Fruit fly (Drosophila melanogaster): ENCODE measurements around the gene CG31522.

The CG31522 gene

dm6 chr3R:4453213-4453956, 9.3 kb downstream of the CG31522 start (continued):
- TF ChIP-seq Nf-YB (GFP tag; optimal IDR thresholded peaks at IDR 0.05) (no peak), Blimp-1 (GFP tag; optimal IDR thresholded peaks at IDR 0.05) (peak; percentile 21), PHDP (tag; optimal IDR thresholded peaks at IDR 0.05) (no peak), Fer2 (tag; optimal IDR thresholded peaks at IDR 0.05) (no peak), sd (tag; optimal IDR thresholded peaks at IDR 0.05) (peak; percentile 52), nom (GFP tag; optimal IDR thresholded peaks at IDR 0.05) (peak; percentile 76), stwl (tag; optimal IDR thresholded peaks at IDR 0.05) (peak; percentile 63), CG17829 (tag; optimal IDR thresholded peaks at IDR 0.05) (no peak), E2f2 (GFP tag; IDR thresholded peaks at IDR 0.05) (0 out of 2 replicates have a peak, but pooled peaks have one; percentile 25), CG7271 (tag; optimal IDR thresholded peaks at IDR 0.05) (no peak), Eip74EF (GFP tag; optimal IDR thresholded peaks at IDR 0.05) (no peak), Lpt (GFP tag; optimal IDR thresholded peaks at IDR 0.05) (peak; percentile 76), disco-r (GFP tag; optimal IDR thresholded peaks at IDR 0.05) (peak; percentile 1), CG8089 (GFP tag; optimal IDR thresholded peaks at IDR 0.05) (no peak), Nf-YC (tag; optimal IDR thresholded peaks at IDR 0.05) (peak; percentile 17), H2.0 (GFP tag; IDR thresholded peaks at IDR 0.05) (no peak), C15 (GFP tag; IDR thresholded peaks at IDR 0.05) (no peak; the same call in 2 of the 3 replicates), hb (GFP tag; IDR thresholded peaks at IDR 0.05; ENCODE audit: partially characterized antibody) (0 out of 3 replicates have a peak, but pooled peaks have one; percentile 11), CG12769 (tag; optimal IDR thresholded peaks at IDR 0.05) (peak; percentile 68), Elba2 (GFP tag; optimal IDR thresholded peaks at IDR 0.05) (no peak), bowl (GFP tag; IDR thresholded peaks at IDR 0.05) (0 out of 2 replicates have a peak, but pooled peaks have one; percentile 46), CG16815 (GFP tag; optimal IDR thresholded peaks at IDR 0.05) (no peak), MESR4 (GFP tag; optimal IDR thresholded peaks at IDR 0.05) (peak; percentile 61), sens (GFP tag) (peak; percentile 74), onecut (GFP tag; IDR thresholded peaks at IDR 0.05) (peak; percentile 34), CG17186 (GFP tag; optimal IDR thresholded peaks at IDR 0.05) (no peak), lov (optimal IDR thresholded peaks at IDR 0.05) (no peak), lov (GFP tag; IDR thresholded peaks at IDR 0.05) (no peak), gfzf (GFP tag; optimal IDR thresholded peaks at IDR 0.05) (peak; percentile 2), Usf (GFP tag; optimal IDR thresholded peaks at IDR 0.05) (no peak), CG16779 (GFP tag; IDR thresholded peaks at IDR 0.05) (no peak), nmo (GFP tag; optimal IDR thresholded peaks at IDR 0.05) (no peak), Myb (GFP tag; optimal IDR thresholded peaks at IDR 0.05) (no peak), CG9215 (GFP tag; IDR thresholded peaks at IDR 0.05) (no peak), CG10366 (GFP tag; IDR thresholded peaks at IDR 0.05) (no peak), Sin3A (optimal IDR thresholded peaks at IDR 0.05) (no peak), CG18011 (GFP tag; optimal IDR thresholded peaks at IDR 0.05) (no peak), Scr (GFP tag; IDR thresholded peaks at IDR 0.05; ENCODE audit: partially characterized antibody) (0 out of 2 replicates have a peak, but pooled peaks have one; percentile 47), wdn (GFP tag; IDR thresholded peaks at IDR 0.05) (no peak; the same call in 1 of the 2 replicates), CG18476 (GFP tag; optimal IDR thresholded peaks at IDR 0.05) (no peak), NC2β (GFP tag; optimal IDR thresholded peaks at IDR 0.05) (peak; percentile 25), CG12942 (GFP tag; optimal IDR thresholded peaks at IDR 0.05) (no peak), CG33213 (GFP tag; optimal IDR thresholded peaks at IDR 0.05) (no peak), seq (GFP tag; IDR thresholded peaks at IDR 0.05) (no peak), Hmr (GFP tag; optimal IDR thresholded peaks at IDR 0.05) (no peak), CG32772 (GFP tag; IDR thresholded peaks at IDR 0.05) (no peak), slou (GFP tag; optimal IDR thresholded peaks at IDR 0.05) (no peak), tgo (GFP tag; IDR thresholded peaks at IDR 0.05) (no peak), CG4617 (GFP tag; optimal IDR thresholded peaks at IDR 0.05; ENCODE audit: borderline replicate concordance) (no peak)
